Worm (Caenorhabditis elegans): ENCODE measurements around the gene spin-3.
A peak's percentile ranks its signal among the peaks of the same experiment; 100 is the strongest.

spin-3 gene

DNA sequence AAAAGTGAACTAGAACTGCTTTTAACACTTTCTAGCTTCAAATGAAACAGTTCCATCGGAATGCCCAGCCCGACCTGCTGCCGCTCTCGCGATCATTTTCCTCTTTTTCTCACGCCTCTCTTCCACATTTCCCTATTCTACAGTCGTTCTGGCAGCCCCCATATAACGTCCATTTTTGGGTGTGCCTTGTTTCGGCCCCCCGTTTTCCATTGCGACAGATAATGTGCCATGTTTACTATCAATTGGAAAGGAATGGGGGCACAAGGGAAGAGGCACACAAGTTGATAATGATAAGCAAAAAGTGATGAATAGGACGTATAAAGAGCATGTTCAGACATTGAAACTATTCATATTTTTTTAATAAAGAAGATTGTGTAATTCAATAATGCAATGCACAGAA lies 29.0 kb downstream of the spin-3 start:
- TF ChIP-seq ceh-88 (GFP tag; IDR thresholded peaks at IDR 0.05) (no peak), nhr-71 (tag; optimal IDR thresholded peaks at IDR 0.05) (peak; percentile 19), lin-14 (GFP tag; optimal IDR thresholded peaks at IDR 0.05) (peak; percentile 55), xbp-1 (tag; optimal IDR thresholded peaks at IDR 0.05) (no peak), nhr-47 (tag; optimal IDR thresholded peaks at IDR 0.05) (no peak), ztf-11 (tag; optimal IDR thresholded peaks at IDR 0.05) (peak in 1 of 2 experiments; percentile 4), swsn-7 (tag; optimal IDR thresholded peaks at IDR 0.05) (no peak), lin-35 (GFP tag; optimal IDR thresholded peaks at IDR 0.05) (peak in 1 of 2 experiments; percentile 53), elt-2 (tag; optimal IDR thresholded peaks at IDR 0.05) (peak; percentile 94), nhr-85 (tag) (peak; percentile 60), unc-62 (GFP tag; optimal IDR thresholded peaks at IDR 0.05) (no peak), nhr-19 (GFP tag; conservative IDR thresholded peaks at IDR 0.05) (no peak), elt-3 (tag; optimal IDR thresholded peaks at IDR 0.05) (peak in 1 of 6 experiments; percentile 1), nhr-90 (tag; optimal IDR thresholded peaks at IDR 0.05; ENCODE audit: poor library complexity) (peak; percentile 30), snu-23 (GFP tag; optimal IDR thresholded peaks at IDR 0.05) (peak; percentile 2), ama-1 (optimal IDR thresholded peaks at IDR 0.05) (no peak), nhr-20 (tag; optimal IDR thresholded peaks at IDR 0.05) (peak; percentile 44)

DNA sequence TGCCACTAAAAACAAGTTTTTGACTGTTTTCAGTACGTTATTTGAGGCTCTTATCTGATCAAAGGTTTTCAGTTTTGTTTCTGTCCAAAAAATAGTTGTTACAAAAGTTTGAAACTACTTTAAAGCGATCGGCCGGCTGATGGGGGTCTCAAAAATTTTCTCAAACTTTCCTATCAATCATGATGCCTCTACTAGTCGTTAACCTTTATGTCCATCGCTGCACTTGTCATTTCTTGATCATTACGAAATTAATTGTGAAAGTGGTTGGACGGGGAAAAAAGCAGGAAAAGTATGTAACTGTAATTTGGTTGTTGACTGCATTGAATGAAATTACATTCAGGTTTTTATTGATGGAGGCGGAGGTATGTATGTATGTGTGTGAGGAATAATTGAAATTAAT lies 29.8 kb downstream of the spin-3 start:
- no peak for TF ChIP-seq efl-1 (optimal IDR thresholded peaks at IDR 0.05)
- peak in 1 of 2 experiments; percentile 90 for TF ChIP-seq efl-1 (GFP tag; optimal IDR thresholded peaks at IDR 0.05 in 1 of 2)
- TF ChIP-seq blmp-1 (tag; optimal IDR thresholded peaks at IDR 0.05), result peak; percentile 14
- no peak for TF ChIP-seq pag-3 (tag; optimal IDR thresholded peaks at IDR 0.05; ENCODE audit: borderline replicate concordance, insufficient read depth)
- no peak for TF ChIP-seq nhr-71 (tag; optimal IDR thresholded peaks at IDR 0.05)
- TF ChIP-seq lin-13 (GFP tag; optimal IDR thresholded peaks at IDR 0.05), result no peak
- TF ChIP-seq lir-3 (tag; optimal IDR thresholded peaks at IDR 0.05; ENCODE audit: poor library complexity), result no peak
- TF ChIP-seq nhr-90 (tag; optimal IDR thresholded peaks at IDR 0.05; ENCODE audit: poor library complexity), result no peak
- TF ChIP-seq nhr-76 (tag; optimal IDR thresholded peaks at IDR 0.05), result no peak
- TF ChIP-seq nhr-85 (tag), result peak; percentile 83

DNA sequence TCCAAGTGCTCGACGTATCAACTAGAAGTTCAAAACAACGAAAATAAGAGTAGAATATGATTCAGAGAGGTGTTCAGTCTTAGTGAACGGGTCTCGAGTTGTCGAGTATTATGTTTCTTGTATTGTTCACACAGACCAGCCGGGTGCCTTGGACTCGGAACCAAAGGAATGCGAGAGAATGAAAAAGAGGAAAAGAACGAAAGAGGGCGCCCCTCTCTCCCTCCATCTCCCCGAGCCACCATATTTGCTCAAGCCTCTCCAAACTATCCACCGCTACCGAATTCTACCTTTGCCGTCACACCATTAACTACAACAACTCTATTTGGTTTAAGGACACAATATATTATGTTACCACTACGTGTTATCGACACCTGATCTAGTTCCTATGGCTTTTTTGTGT lies 31.7 kb downstream of the spin-3 start:
- TF ChIP-seq ceh-88 (GFP tag; IDR thresholded peaks at IDR 0.05), result no peak
- TF ChIP-seq efl-1 (optimal IDR thresholded peaks at IDR 0.05), result no peak
- peak in 1 of 2 experiments; percentile 64 for TF ChIP-seq efl-1 (GFP tag; optimal IDR thresholded peaks at IDR 0.05 in 1 of 2)

DNA sequence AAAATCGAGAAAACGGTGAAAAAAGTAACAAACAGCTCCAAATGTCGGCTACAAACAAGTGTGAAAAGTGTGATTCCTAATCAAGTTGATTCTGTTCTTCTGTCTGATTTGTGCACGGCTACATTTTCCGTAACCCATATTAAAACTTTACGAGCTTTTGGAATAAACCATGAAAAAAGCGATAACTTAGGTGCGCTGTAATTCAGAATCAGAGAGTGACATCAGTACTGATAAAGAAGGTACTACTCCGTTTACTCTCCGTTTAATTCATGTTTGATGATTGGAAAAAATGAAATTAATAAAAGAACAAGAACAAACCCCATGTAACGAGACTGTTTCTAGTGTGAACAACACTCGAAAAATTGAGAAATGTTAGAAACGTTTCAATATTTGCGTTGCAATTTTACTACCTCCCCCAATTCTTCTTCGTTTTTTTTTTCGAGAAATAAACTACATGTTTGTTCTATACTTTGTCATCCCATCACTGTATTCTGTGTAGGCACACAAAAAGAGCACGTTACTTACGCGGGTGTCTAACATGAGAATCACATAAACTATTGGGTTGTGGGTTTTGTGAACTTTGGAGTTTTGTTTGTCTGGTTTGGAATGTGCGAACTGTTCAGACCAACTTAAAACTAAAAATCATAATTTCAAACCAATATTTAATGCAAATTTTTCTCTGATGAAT lies 32.4 kb downstream of the spin-3 start:
- TF ChIP-seq zag-1 (tag; optimal IDR thresholded peaks at IDR 0.05), result no peak
- TF ChIP-seq pqm-1 (tag; optimal IDR thresholded peaks at IDR 0.05), result no peak
- no peak for TF ChIP-seq lir-3 (tag; optimal IDR thresholded peaks at IDR 0.05; ENCODE audit: poor library complexity)
- TF ChIP-seq nhr-12 (tag; optimal IDR thresholded peaks at IDR 0.05), result no peak
- TF ChIP-seq lin-15B (tag; optimal IDR thresholded peaks at IDR 0.05), result no peak
- TF ChIP-seq fkh-10 (GFP tag; optimal IDR thresholded peaks at IDR 0.05), result no peak
- TF ChIP-seq C34B4.2 (tag; optimal IDR thresholded peaks at IDR 0.05), result no peak
- no peak for TF ChIP-seq grh-1 (GFP tag; IDR thresholded peaks at IDR 0.05)
- TF ChIP-seq C16A3.4 (tag; optimal IDR thresholded peaks at IDR 0.05), result no peak
- no peak for TF ChIP-seq ceh-63 (GFP tag; optimal IDR thresholded peaks at IDR 0.05)
- TF ChIP-seq Y116A8C.19 (tag; optimal IDR thresholded peaks at IDR 0.05; ENCODE audit: borderline replicate concordance), result no peak
- TF ChIP-seq irx-1 (tag; optimal IDR thresholded peaks at IDR 0.05), result no peak
- TF ChIP-seq lin-14 (GFP tag; optimal IDR thresholded peaks at IDR 0.05), result peak; percentile 26
- TF ChIP-seq nhr-47 (tag; optimal IDR thresholded peaks at IDR 0.05), result no peak
- no peak for TF ChIP-seq nhr-237 (tag; optimal IDR thresholded peaks at IDR 0.05)
- no peak for TF ChIP-seq vab-15 (tag; optimal IDR thresholded peaks at IDR 0.05)
- peak; percentile 34 for TF ChIP-seq nhr-77 (tag; optimal IDR thresholded peaks at IDR 0.05)
- TF ChIP-seq sox-4 (tag; optimal IDR thresholded peaks at IDR 0.05), result no peak
- TF ChIP-seq aha-1 (tag; optimal IDR thresholded peaks at IDR 0.05), result no peak
- TF ChIP-seq dpl-1 (GFP tag; optimal IDR thresholded peaks at IDR 0.05), result no peak
- no peak for TF ChIP-seq swsn-7 (tag; optimal IDR thresholded peaks at IDR 0.05)
- TF ChIP-seq lin-35 (GFP tag; optimal IDR thresholded peaks at IDR 0.05), result peak in 1 of 2 experiments; percentile 10
- peak; percentile 26 for TF ChIP-seq nhr-85 (tag)
- TF ChIP-seq skn-1 (tag; optimal IDR thresholded peaks at IDR 0.05), result no peak
- no peak for TF ChIP-seq lsy-2 (tag; optimal IDR thresholded peaks at IDR 0.05)
- TF ChIP-seq tlp-1 (tag; optimal IDR thresholded peaks at IDR 0.05), result no peak
- TF ChIP-seq blmp-1 (tag; optimal IDR thresholded peaks at IDR 0.05), result no peak
- no peak for TF ChIP-seq nhr-76 (tag; optimal IDR thresholded peaks at IDR 0.05)
- no peak for TF ChIP-seq pag-3 (tag; optimal IDR thresholded peaks at IDR 0.05; ENCODE audit: borderline replicate concordance, insufficient read depth)
- no peak for TF ChIP-seq ceh-8 (GFP tag; optimal IDR thresholded peaks at IDR 0.05)
